Worm (Caenorhabditis elegans): ENCODE measurements around the gene idpa-2.
A peak's percentile ranks its signal among the peaks of the same experiment; 100 is the strongest.

idpa-2 gene

ce11 chrII:8813659-8814058 lies 21.1 kb upstream of the idpa-2 start (continued):
- TF ChIP-seq ama-1 (optimal IDR thresholded peaks at IDR 0.05) (no peak), snu-23 (GFP tag; optimal IDR thresholded peaks at IDR 0.05) (peak; percentile 82), snpc-4 (tag; optimal IDR thresholded peaks at IDR 0.05) (no peak), aly-2 (tag; optimal IDR thresholded peaks at IDR 0.05) (no peak), swsn-7 (tag; optimal IDR thresholded peaks at IDR 0.05) (no peak), nhr-237 (tag; optimal IDR thresholded peaks at IDR 0.05) (no peak), pqm-1 (tag; optimal IDR thresholded peaks at IDR 0.05) (no peak), tlp-1 (tag; optimal IDR thresholded peaks at IDR 0.05) (no peak), pax-3 (tag; optimal IDR thresholded peaks at IDR 0.05) (no peak), ceh-90 (tag; optimal IDR thresholded peaks at IDR 0.05) (no peak), ceh-88 (GFP tag; IDR thresholded peaks at IDR 0.05) (no peak), irx-1 (tag; optimal IDR thresholded peaks at IDR 0.05) (peak; percentile 36), nhr-85 (tag) (peak; percentile 98), ztf-11 (tag; optimal IDR thresholded peaks at IDR 0.05) (no peak), ceh-63 (GFP tag; optimal IDR thresholded peaks at IDR 0.05) (no peak), hlh-17 (GFP tag; optimal IDR thresholded peaks at IDR 0.05; ENCODE audit: borderline replicate concordance) (no peak), lin-13 (GFP tag; optimal IDR thresholded peaks at IDR 0.05) (peak; percentile 27), hpl-2 (GFP tag; optimal IDR thresholded peaks at IDR 0.05) (no peak), nhr-19 (GFP tag; conservative IDR thresholded peaks at IDR 0.05) (peak; percentile 93), unc-130 (tag; optimal IDR thresholded peaks at IDR 0.05) (peak; percentile 78), isw-1 (GFP tag; IDR thresholded peaks at IDR 0.05) (no peak), dsc-1 (tag; optimal IDR thresholded peaks at IDR 0.05) (no peak), lsy-2 (tag; optimal IDR thresholded peaks at IDR 0.05) (peak in 1 of 2 experiments; percentile 90), mdl-1 (tag; optimal IDR thresholded peaks at IDR 0.05) (peak in 1 of 2 experiments; percentile 80), egl-13 (tag; optimal IDR thresholded peaks at IDR 0.05) (no peak), nhr-12 (tag; optimal IDR thresholded peaks at IDR 0.05) (no peak), nhr-84 (tag; optimal IDR thresholded peaks at IDR 0.05) (no peak), nhr-20 (tag; optimal IDR thresholded peaks at IDR 0.05) (peak; percentile 93)

- TF ChIP-seq unc-62 (GFP tag; optimal IDR thresholded peaks at IDR 0.05): no peak
- TF ChIP-seq hlh-4 (tag; optimal IDR thresholded peaks at IDR 0.05): no peak
- TF ChIP-seq nhr-19 (GFP tag; conservative IDR thresholded peaks at IDR 0.05): no peak
- no peak for TF ChIP-seq efl-1 (optimal IDR thresholded peaks at IDR 0.05)
- TF ChIP-seq efl-1 (GFP tag; optimal IDR thresholded peaks at IDR 0.05 in 1 of 2): peak in 1 of 2 experiments; percentile 45
- TF ChIP-seq elt-3 (tag; optimal IDR thresholded peaks at IDR 0.05): peak in 1 of 6 experiments; percentile 23
- no peak for TF ChIP-seq sptf-1 (tag; optimal IDR thresholded peaks at IDR 0.05)
- no peak for TF ChIP-seq grh-1 (GFP tag; IDR thresholded peaks at IDR 0.05)
- TF ChIP-seq mab-9 (GFP tag; IDR thresholded peaks at IDR 0.05): no peak
These were observed 19.8 kb upstream of the idpa-2 start for ce11 chrII:8812346-8812745.

- TF ChIP-seq grh-1 (GFP tag; IDR thresholded peaks at IDR 0.05) (no peak), nhr-90 (tag; optimal IDR thresholded peaks at IDR 0.05; ENCODE audit: poor library complexity) (no peak), xbp-1 (tag; optimal IDR thresholded peaks at IDR 0.05) (no peak), elt-3 (tag; optimal IDR thresholded peaks at IDR 0.05) (peak in 1 of 6 experiments; percentile 42), unc-98 (GFP tag; IDR thresholded peaks at IDR 0.05) (no peak), vab-15 (tag; optimal IDR thresholded peaks at IDR 0.05) (no peak), Y116A8C.19 (tag; optimal IDR thresholded peaks at IDR 0.05; ENCODE audit: borderline replicate concordance) (no peak), nhr-28 (tag; optimal IDR thresholded peaks at IDR 0.05) (no peak), fos-1 (tag; optimal IDR thresholded peaks at IDR 0.05) (no peak), lin-13 (GFP tag; optimal IDR thresholded peaks at IDR 0.05) (peak; percentile 9), aly-2 (tag; optimal IDR thresholded peaks at IDR 0.05) (no peak), nhr-19 (GFP tag; conservative IDR thresholded peaks at IDR 0.05) (0 out of 2 replicates have a peak, but pooled peaks have one; percentile 35), ceh-90 (tag; optimal IDR thresholded peaks at IDR 0.05) (no peak), skn-1 (tag; optimal IDR thresholded peaks at IDR 0.05) (no peak), lir-3 (tag; optimal IDR thresholded peaks at IDR 0.05; ENCODE audit: poor library complexity) (no peak)
These were observed 19.3 kb upstream of the idpa-2 start for ce11 chrII:8811825-8812224.
